Fruit fly (Drosophila melanogaster) whole organism, embryonic: ENCODE results near the gene Edg78E.

ENCODE experiments used
- Ada2b ChIP-seq: fragments of 200-800 bp; sonication (Bioruptor generic); IDR thresholded peaks from 2 replicates; pipeline ENCODE4 v1.3.6; 2022; ENCODE audit warnings: missing biosample characterization, missing genetic modification characterization
- CG10209 ChIP-seq: fragments of 200-800 bp; sonication (Bioruptor generic); optimal IDR thresholded peaks from 3 replicates; lab custom pipeline; 2017; ENCODE audit warnings: missing biosample characterization, mild to moderate bottlenecking, missing genetic modification characterization, missing genetic modification reagents
- CG1024 ChIP-seq: fragments of 200-800 bp; sonication (Bioruptor generic); IDR thresholded peaks from 2 replicates; pipeline ENCODE4 v1.3.6; 2022; ENCODE audit warnings: missing biosample characterization, missing genetic modification characterization
- CG10274 ChIP-seq: fragments of 200-800 bp; sonication (Bioruptor generic); optimal IDR thresholded peaks from 3 replicates; lab custom pipeline; 2017; ENCODE audit warnings: missing biosample characterization, mild to moderate bottlenecking, missing genetic modification characterization
- CG10462 ChIP-seq: fragments of 200-800 bp; sonication (Bioruptor generic); optimal IDR thresholded peaks from 2 replicates; lab custom pipeline; 2016; ENCODE audit warnings: missing biosample characterization, missing genetic modification characterization
- CG11696 ChIP-seq: fragments of 200-800 bp; sonication (Bioruptor generic); IDR thresholded peaks from 2 replicates; pipeline ENCODE4 v1.3.6; 2022; ENCODE audit warnings: missing biosample characterization, missing genetic modification characterization
- CG12942 ChIP-seq: fragments of 200-800 bp; sonication (Bioruptor generic); optimal IDR thresholded peaks from 3 replicates; lab custom pipeline; 2016; ENCODE audit warnings: missing biosample characterization, missing genetic modification characterization
- CG14014 ChIP-seq: fragments of 200-800 bp; sonication (Bioruptor generic); IDR thresholded peaks from 2 replicates; pipeline ENCODE4 v1.3.6; 2022; ENCODE audit warnings: missing biosample characterization, missing genetic modification characterization
- CG17385 ChIP-seq: fragments of 200-800 bp; sonication (Bioruptor generic); optimal IDR thresholded peaks from 3 replicates; lab custom pipeline; 2018; ENCODE audit warnings: missing biosample characterization, mild to moderate bottlenecking, missing genetic modification characterization
- CG18599 ChIP-seq: fragments of 200-800 bp; sonication (Bioruptor generic); optimal IDR thresholded peaks from 3 replicates; lab custom pipeline; 2017; ENCODE audit warnings: missing biosample characterization, missing genetic modification characterization, mild to moderate bottlenecking, moderate library complexity, missing genetic modification reagents
- CG2202 ChIP-seq: fragments of 200-800 bp; sonication (Bioruptor generic); optimal IDR thresholded peaks from 2 replicates; lab custom pipeline; 2018; ENCODE audit warnings: missing biosample characterization, mild to moderate bottlenecking, missing genetic modification characterization
- CG3065 ChIP-seq: fragments of 200-800 bp; sonication (Bioruptor generic); optimal IDR thresholded peaks from 2 replicates; lab custom pipeline; 2016; ENCODE audit warnings: missing biosample characterization, missing genetic modification characterization
- CG4424 ChIP-seq: fragments of 200-800 bp; sonication (Bioruptor generic); optimal IDR thresholded peaks from 3 replicates; lab custom pipeline; 2016; ENCODE audit warnings: missing biosample characterization, missing genetic modification characterization
- CG6175 ChIP-seq: fragments of 200-800 bp; sonication (Bioruptor generic); IDR thresholded peaks from 3 replicates; pipeline ENCODE4 v1.3.6; 2022; ENCODE audit warnings: missing biosample characterization, missing genetic modification characterization
- CG6765 ChIP-seq: fragments of 200-800 bp; sonication (Bioruptor generic); optimal IDR thresholded peaks from 3 replicates; lab custom pipeline; 2017; ENCODE audit warnings: missing biosample characterization, mild to moderate bottlenecking, missing genetic modification characterization
- CG6854 ChIP-seq: fragments of 200-800 bp; sonication (Bioruptor generic); optimal IDR thresholded peaks from 3 replicates; lab custom pipeline; 2017; ENCODE audit warnings: missing biosample characterization, mild to moderate bottlenecking, missing genetic modification characterization
- CG7357 ChIP-seq: fragments of 200-800 bp; sonication (Bioruptor generic); IDR thresholded peaks from 3 replicates; pipeline ENCODE4 v1.3.6; 2022; ENCODE audit warnings: missing biosample characterization, missing genetic modification characterization
- CG7745 ChIP-seq: fragments of 200-800 bp; sonication (Bioruptor generic); optimal IDR thresholded peaks from 2 replicates; lab custom pipeline; 2018; ENCODE audit warnings: missing biosample characterization, mild to moderate bottlenecking, missing genetic modification characterization, moderate library complexity
- CG8359 ChIP-seq: fragments of 200-800 bp; sonication (Bioruptor generic); optimal IDR thresholded peaks from 2 replicates; lab custom pipeline; 2017; ENCODE audit warnings: missing biosample characterization, mild to moderate bottlenecking, missing genetic modification characterization, borderline replicate concordance
- CG8478 ChIP-seq: fragments of >200 bp; optimal IDR thresholded peaks from 2 replicates; lab custom pipeline; 2018
- CG9817 ChIP-seq: fragments of 200-800 bp; sonication (Bioruptor generic); optimal IDR thresholded peaks from 2 replicates; lab custom pipeline; 2018; ENCODE audit warnings: missing biosample characterization, mild to moderate bottlenecking, missing genetic modification characterization, moderate library complexity
- D ChIP-seq, 2 experiments: fragments of 200-800 bp in 1 of 2; fragments of >200 bp in 1 of 2; sonication (Bioruptor generic) in 1 of 2; optimal IDR thresholded peaks; 2 replicates in 1 of 2; 3 replicates in 1 of 2; lab custom pipeline; 2017; ENCODE audit warnings: mild to moderate bottlenecking in 1 of 2, missing biosample characterization in 1 of 2, missing genetic modification characterization in 1 of 2, missing genetic modification reagents in 1 of 2
- Dip3 ChIP-seq: fragments of 200-800 bp; sonication (Bioruptor generic); optimal IDR thresholded peaks from 3 replicates; lab custom pipeline; 2016; ENCODE audit warnings: missing biosample characterization, missing genetic modification characterization
- E2f2 ChIP-seq: fragments of 200-800 bp; sonication (Bioruptor generic); IDR thresholded peaks from 2 replicates; pipeline ENCODE4 v1.3.6; 2022; ENCODE audit warnings: missing biosample characterization, missing genetic modification characterization
- Gug ChIP-seq: fragments of 200-800 bp; sonication (Bioruptor generic); IDR thresholded peaks from 4 replicates; pipeline ENCODE4 v1.3.6; 2022; ENCODE audit warnings: missing biosample characterization, missing genetic modification characterization
- HHEX ChIP-seq: fragments of 200-800 bp; sonication (Bioruptor generic); optimal IDR thresholded peaks from 3 replicates; lab custom pipeline; 2017; ENCODE audit warnings: missing biosample characterization, mild to moderate bottlenecking, missing genetic modification characterization, missing genetic modification reagents
- Kr ChIP-seq: fragments of 200-800 bp; sonication (Bioruptor generic); optimal IDR thresholded peaks from 2 replicates; lab custom pipeline; 2017; ENCODE audit warnings: missing biosample characterization, mild to moderate bottlenecking, missing genetic modification characterization
- NK7.1 ChIP-seq: fragments of 200-800 bp; sonication (Bioruptor generic); optimal IDR thresholded peaks from 3 replicates; lab custom pipeline; 2016; ENCODE audit warnings: missing biosample characterization, missing genetic modification characterization
- NfI ChIP-seq: fragments of 200-800 bp; sonication (Bioruptor generic); optimal IDR thresholded peaks from 3 replicates; lab custom pipeline; 2018; ENCODE audit warnings: missing biosample characterization, mild to moderate bottlenecking, missing genetic modification characterization, moderate library complexity
- Sox102F ChIP-seq: fragments of 200-800 bp; sonication (Bioruptor generic); optimal IDR thresholded peaks from 2 replicates; lab custom pipeline; 2018; ENCODE audit warnings: missing biosample characterization, mild to moderate bottlenecking, missing genetic modification characterization, moderate library complexity
- Ssrp ChIP-seq: fragments of 200-800 bp; sonication (Bioruptor generic); optimal IDR thresholded peaks from 2 replicates; lab custom pipeline; 2018; ENCODE audit warnings: missing biosample characterization, mild to moderate bottlenecking, missing genetic modification characterization, moderate library complexity
- TFAM ChIP-seq: fragments of 200-800 bp; sonication (Bioruptor generic); optimal IDR thresholded peaks from 2 replicates; lab custom pipeline; 2017; ENCODE audit warnings: missing biosample characterization, missing genetic modification characterization, inconsistent platforms
- chif ChIP-seq, 2 experiments: fragments of 200-800 bp; sonication (Bioruptor generic); optimal IDR thresholded peaks; 3 replicates each; lab custom pipeline; 2016; ENCODE audit warnings: missing biosample characterization in 2 of 2, missing genetic modification characterization in 2 of 2
- dysf ChIP-seq: fragments of 200-800 bp; sonication (Bioruptor generic); IDR thresholded peaks from 3 replicates; pipeline ENCODE4 v1.3.6; 2022; ENCODE audit warnings: missing biosample characterization, missing genetic modification characterization
- fru ChIP-seq: fragments of >200 bp; optimal IDR thresholded peaks from 2 replicates; lab custom pipeline; 2017
- gce ChIP-seq: fragments of 200-800 bp; sonication (Bioruptor generic); IDR thresholded peaks from 3 replicates; pipeline ENCODE4 v1.3.6; 2022; ENCODE audit warnings: missing biosample characterization, missing genetic modification characterization
- gsb-n ChIP-seq: fragments of 200-800 bp; sonication (Bioruptor generic); optimal IDR thresholded peaks from 3 replicates; lab custom pipeline; 2018; ENCODE audit warnings: missing biosample characterization, mild to moderate bottlenecking, missing genetic modification characterization
- hb ChIP-seq: fragments of 200-800 bp; sonication (Bioruptor generic); IDR thresholded peaks from 3 replicates; pipeline ENCODE4 v1.3.6; 2022; ENCODE audit warnings: missing biosample characterization, missing genetic modification characterization; ENCODE audit not compliant: partially characterized antibody
- pb ChIP-seq: fragments of 200-800 bp; sonication (Bioruptor generic); optimal IDR thresholded peaks from 3 replicates; lab custom pipeline; 2016; ENCODE audit warnings: missing biosample characterization, missing genetic modification characterization
- pho ChIP-seq: fragments of 200-800 bp; sonication (Bioruptor generic); optimal IDR thresholded peaks from 2 replicates; lab custom pipeline; 2016; ENCODE audit warnings: missing biosample characterization, missing genetic modification characterization
- phol ChIP-seq: fragments of 200-800 bp; sonication (Bioruptor generic); optimal IDR thresholded peaks from 3 replicates; lab custom pipeline; 2018; ENCODE audit warnings: missing biosample characterization, mild to moderate bottlenecking, missing genetic modification characterization, moderate library complexity
- psq ChIP-seq: fragments of 200-800 bp; sonication (Bioruptor generic); optimal IDR thresholded peaks from 2 replicates; lab custom pipeline; 2017; ENCODE audit warnings: missing biosample characterization, missing genetic modification characterization
- sc ChIP-seq, 3 experiments: fragments of >200 bp in 2 of 3; fragments of 200-800 bp in 1 of 3; sonication (Bioruptor generic) in 1 of 3; optimal IDR thresholded peaks; 2 replicates in 2 of 3; 3 replicates in 1 of 3; lab custom pipeline; 2017; ENCODE audit warnings: mild to moderate bottlenecking in 1 of 3, missing biosample characterization in 1 of 3, missing genetic modification characterization in 1 of 3, missing genetic modification reagents in 1 of 3
- sens ChIP-seq: fragments of 200-800 bp; sonication (Bioruptor generic); peaks from one replicate; lab custom pipeline; 2016; ENCODE audit warnings: missing biosample characterization, missing genetic modification characterization
- sens-2 ChIP-seq: fragments of 200-800 bp; sonication (Bioruptor generic); IDR thresholded peaks from 2 replicates; pipeline ENCODE4 v1.3.6; 2022; ENCODE audit warnings: missing biosample characterization, missing genetic modification characterization
- tap ChIP-seq: fragments of 200-800 bp; optimal IDR thresholded peaks from 3 replicates; lab custom pipeline; 2019; ENCODE audit warnings: missing biosample characterization, mild to moderate bottlenecking, missing genetic modification characterization, moderate library complexity
- tio ChIP-seq: fragments of 200-800 bp; sonication (Bioruptor generic); optimal IDR thresholded peaks from 2 replicates; lab custom pipeline; 2017; ENCODE audit warnings: missing biosample characterization, missing genetic modification characterization, inconsistent platforms
- usp ChIP-seq: fragments of >200 bp; optimal IDR thresholded peaks from 2 replicates; lab custom pipeline; 2017; ENCODE audit warnings: missing biosample characterization, missing genetic modification characterization

Edg78E gene

dm6 chr3L:21276296-21277257 is 21.0 kb downstream of the Edg78E start (continued):
- TF ChIP-seq CG6175 (GFP tag; lab: Robert Waterston, UW) (no peak), CG7745 (tag; lab: Kevin White, UChicago) (no peak), chif (GFP tag; optimal IDR thresholded peaks at IDR 0.05; lab: Kevin White, UChicago) (peak; percentile 53 to 73), CG4424 (peak; percentile 52), sens-2 (GFP tag; lab: Robert Waterston, UW) (no peak), CG17385 (GFP tag; lab: Kevin White, UChicago) (peak; percentile 63), psq (GFP tag; lab: Kevin White, UChicago) (no peak), CG11696 (no peak), Dip3 (GFP tag; lab: Kevin White, UChicago) (peak; percentile 14), sc (optimal IDR thresholded peaks at IDR 0.05; lab: Kevin White, UChicago) (no peak), sc (GFP tag; optimal IDR thresholded peaks at IDR 0.05; lab: Kevin White, UChicago) (peak; percentile 19), gce (GFP tag; lab: Robert Waterston, UW) (no peak), TFAM (no peak), CG14014 (GFP tag; lab: Robert Waterston, UW) (peak; percentile 19; the same call in 1 of the 2 replicates), CG10274 (GFP tag; lab: Kevin White, UChicago) (peak; percentile 11), CG10462 (GFP tag; lab: Kevin White, UChicago) (peak; percentile 34), CG2202 (tag; lab: Kevin White, UChicago) (no peak), CG8359 (GFP tag; lab: Kevin White, UChicago) (peak; percentile 29), HHEX (peak; percentile 36), pho (GFP tag; lab: Kevin White, UChicago) (peak; percentile 47), Ssrp (peak; percentile 68), D (optimal IDR thresholded peaks at IDR 0.05; lab: Kevin White, UChicago) (no peak), D (GFP tag; optimal IDR thresholded peaks at IDR 0.05; lab: Kevin White, UChicago) (peak; percentile 62), CG8478 (no peak), CG6854 (GFP tag; lab: Kevin White, UChicago) (no peak), CG18599 (peak; percentile 36), Gug (GFP tag; lab: Robert Waterston, UW) (0 out of 4 replicates have a peak, but pooled peaks have one; percentile 5), CG6765 (GFP tag; lab: Kevin White, UChicago) (no peak), hb (no peak), pb (GFP tag; lab: Kevin White, UChicago) (peak; percentile 8), dysf (GFP tag; lab: Robert Waterston, UW) (peak; percentile 65), CG9817 (tag; lab: Kevin White, UChicago) (peak; percentile 30), tio (GFP tag; lab: Kevin White, UChicago) (peak; percentile 63), Sox102F (peak; percentile 73), Ada2b (GFP tag; lab: Robert Waterston, UW) (no peak), gsb-n (tag; lab: Kevin White, UChicago) (no peak), CG10209 (peak; percentile 60), CG3065 (GFP tag; lab: Kevin White, UChicago) (no peak), tap (tag; lab: Kevin White, UChicago) (no peak), NK7.1 (GFP tag; lab: Kevin White, UChicago) (no peak), CG7357 (no peak), phol (tag; lab: Kevin White, UChicago) (peak; percentile 79), NfI (GFP tag; lab: Kevin White, UChicago) (peak; percentile 30), fru (no peak), sens (GFP tag; lab: Kevin White, UChicago) (peak; percentile 96), CG1024 (GFP tag; lab: Robert Waterston, UW) (no peak), Kr (GFP tag; lab: Kevin White, UChicago) (no peak), usp (GFP tag; lab: Kevin White, UChicago) (no peak), E2f2 (GFP tag; lab: Robert Waterston, UW) (peak; percentile 43; the same call in 1 of the 2 replicates), CG12942 (GFP tag; lab: Kevin White, UChicago) (peak; percentile 11)
